Worm (Caenorhabditis elegans) whole organism, late embryonic: ENCODE data around the gene nprl-3.
A peak's percentile ranks its signal among the peaks of the same experiment; 100 is the strongest.

Experiments
- C08G9.2 ChIP-seq: sonication (generic microtip); optimal IDR thresholded peaks from 2 replicates; lab custom pipeline; 2016; ENCODE audit warnings: mild to moderate bottlenecking, missing genetic modification characterization, moderate library complexity, missing compliant biosample characterization
- C38D4.7 ChIP-seq: fragments of 200-800 bp; sonication (Bioruptor generic); optimal IDR thresholded peaks from 2 replicates; lab custom pipeline; 2018; ENCODE audit warnings: mild to moderate bottlenecking, missing genetic modification characterization, moderate library complexity, missing compliant biosample characterization
- K02D7.2 ChIP-seq: sonication (generic microtip); optimal IDR thresholded peaks from 2 replicates; lab custom pipeline; 2017; ENCODE audit warnings: mild to moderate bottlenecking, missing genetic modification characterization, missing compliant biosample characterization
- K09A11.1 ChIP-seq: sonication (generic microtip); optimal IDR thresholded peaks from 2 replicates; lab custom pipeline; 2017; ENCODE audit warnings: antibody characterized with exemption, mild to moderate bottlenecking, missing genetic modification characterization, missing compliant biosample characterization; ENCODE audit not compliant: insufficient read depth
- T23F11.4 ChIP-seq: fragments of 200-800 bp; sonication (Bioruptor generic); optimal IDR thresholded peaks from 2 replicates; lab custom pipeline; 2018; ENCODE audit warnings: mild to moderate bottlenecking, missing genetic modification characterization, missing compliant biosample characterization
- ceh-14 ChIP-seq: sonication (generic microtip); optimal IDR thresholded peaks from 2 replicates; lab custom pipeline; 2016; ENCODE audit warnings: missing genotype, missing genetic modification characterization, missing compliant biosample characterization
- ceh-24 ChIP-seq: sonication (generic microtip); optimal IDR thresholded peaks from 2 replicates; lab custom pipeline; 2016; ENCODE audit warnings: mild to moderate bottlenecking, missing genetic modification characterization, missing compliant biosample characterization
- ceh-30 ChIP-seq: fragments of 150-350 bp; optimal IDR thresholded peaks from 2 replicates; lab custom pipeline; 2014; ENCODE audit warnings: missing biosample characterization, missing genetic modification characterization
- ceh-31 ChIP-seq: sonication (generic microtip); optimal IDR thresholded peaks from 2 replicates; lab custom pipeline; 2016; ENCODE audit warnings: missing genetic modification characterization, missing compliant biosample characterization
- ceh-48 ChIP-seq: sonication (generic microtip); optimal IDR thresholded peaks from 2 replicates; lab custom pipeline; 2016; ENCODE audit warnings: missing genetic modification characterization, inconsistent platforms, missing compliant biosample characterization
- dve-1 ChIP-seq: sonication (generic microtip); optimal IDR thresholded peaks from 2 replicates; lab custom pipeline; 2017; ENCODE audit warnings: antibody characterized with exemption, mild to moderate bottlenecking, missing genetic modification characterization, missing compliant biosample characterization
- elt-2 ChIP-seq: sonication (generic microtip); optimal IDR thresholded peaks from 2 replicates; lab custom pipeline; 2016; ENCODE audit warnings: missing genetic modification reagents, missing genetic modification characterization, missing compliant biosample characterization
- eyg-1 ChIP-seq: sonication (generic microtip); optimal IDR thresholded peaks from 2 replicates; lab custom pipeline; 2016; ENCODE audit warnings: missing genotype, missing genetic modification characterization, missing compliant biosample characterization
- fax-1 ChIP-seq: sonication (generic microtip); optimal IDR thresholded peaks from 2 replicates; lab custom pipeline; 2016; ENCODE audit warnings: missing genotype, missing genetic modification characterization, missing compliant biosample characterization
- fkh-10 ChIP-seq: fragments of 150-350 bp; optimal IDR thresholded peaks from 2 replicates; lab custom pipeline; 2014; ENCODE audit warnings: missing biosample characterization, missing genetic modification reagents, missing genetic modification characterization
- hlh-30 ChIP-seq: sonication (generic microtip); optimal IDR thresholded peaks from 2 replicates; lab custom pipeline; 2017; ENCODE audit warnings: antibody characterized with exemption, missing genetic modification characterization, missing compliant biosample characterization; ENCODE audit not compliant: insufficient read depth
- hlh-6 ChIP-seq: sonication (generic microtip); optimal IDR thresholded peaks from 2 replicates; lab custom pipeline; 2016; ENCODE audit warnings: missing genotype, missing genetic modification characterization, missing compliant biosample characterization
- lim-6 ChIP-seq: sonication (generic microtip); optimal IDR thresholded peaks from 2 replicates; lab custom pipeline; 2016; ENCODE audit warnings: missing genetic modification characterization, missing compliant biosample characterization
- lin-11 ChIP-seq: fragments of 200-800 bp; sonication (Bioruptor generic); optimal IDR thresholded peaks from 2 replicates; lab custom pipeline; 2018; ENCODE audit warnings: mild to moderate bottlenecking, missing genetic modification characterization, missing compliant biosample characterization
- madf-2 ChIP-seq: sonication (generic microtip); optimal IDR thresholded peaks from 2 replicates; lab custom pipeline; 2017; ENCODE audit warnings: missing genetic modification characterization, missing compliant biosample characterization
- nfya-1 ChIP-seq: sonication (generic microtip); optimal IDR thresholded peaks from 2 replicates; lab custom pipeline; 2017; ENCODE audit warnings: missing genetic modification characterization, mild to moderate bottlenecking, missing compliant biosample characterization, antibody characterized with exemption, moderate library complexity
- nhr-232 ChIP-seq: sonication (generic microtip); optimal IDR thresholded peaks from 2 replicates; lab custom pipeline; 2016; ENCODE audit warnings: missing genetic modification characterization, missing compliant biosample characterization
- odd-2 ChIP-seq: sonication (generic microtip); optimal IDR thresholded peaks from 2 replicates; lab custom pipeline; 2017; ENCODE audit warnings: antibody characterized with exemption, mild to moderate bottlenecking, missing genetic modification characterization, missing compliant biosample characterization
- pax-1 ChIP-seq: fragments of 150-350 bp; optimal IDR thresholded peaks from 2 replicates; lab custom pipeline; 2014; ENCODE audit warnings: missing biosample characterization, missing genetic modification characterization
- pha-4 ChIP-seq: fragments of 150-350 bp; optimal IDR thresholded peaks from 2 replicates; lab custom pipeline; 2018; ENCODE audit warnings: missing biosample characterization, missing genetic modification reagents, missing genetic modification characterization
- pqm-1 ChIP-seq: sonication (generic microtip); optimal IDR thresholded peaks from 2 replicates; lab custom pipeline; 2016; ENCODE audit warnings: missing genetic modification characterization, missing compliant biosample characterization
- ref-2 ChIP-seq: sonication (generic microtip); optimal IDR thresholded peaks from 2 replicates; lab custom pipeline; 2016; ENCODE audit warnings: missing genetic modification characterization, missing compliant biosample characterization
- sdc-2 ChIP-seq: sonication (generic microtip); optimal IDR thresholded peaks from 2 replicates; lab custom pipeline; 2016; ENCODE audit warnings: missing genotype, missing genetic modification characterization, missing compliant biosample characterization
- sox-2 ChIP-seq: fragments of 200-800 bp; sonication (Bioruptor generic); IDR thresholded peaks from 2 replicates; pipeline ENCODE4 v1.3.6; 2022; ENCODE audit warnings: missing genetic modification reagents, missing genetic modification characterization, missing compliant biosample characterization
- sox-4 ChIP-seq: sonication (generic microtip); optimal IDR thresholded peaks from 2 replicates; lab custom pipeline; 2017; ENCODE audit warnings: mild to moderate bottlenecking, missing genetic modification characterization, inconsistent platforms, missing compliant biosample characterization
- tbx-2 ChIP-seq: sonication (generic microtip); optimal IDR thresholded peaks from 2 replicates; lab custom pipeline; 2016; ENCODE audit warnings: missing genetic modification characterization, missing compliant biosample characterization
- tbx-7 ChIP-seq: sonication (generic microtip); optimal IDR thresholded peaks from 2 replicates; lab custom pipeline; 2016; ENCODE audit warnings: missing genotype, missing genetic modification characterization, missing compliant biosample characterization
- ttx-3 ChIP-seq: sonication (generic microtip); optimal IDR thresholded peaks from 2 replicates; lab custom pipeline; 2016; ENCODE audit warnings: missing genetic modification reagents, missing genetic modification characterization, missing compliant biosample characterization
- unc-3 ChIP-seq, 2 experiments: fragments of 200-800 bp in 1 of 2; sonication (Bioruptor generic) in 1 of 2; sonication (generic microtip) in 1 of 2; conservative IDR thresholded peaks in 1 of 2; optimal IDR thresholded peaks in 1 of 2; 2 replicates each; pipeline versions ENCODE4 v1.3.6 to Lab custom; 2016 to 2022; ENCODE audit warnings: missing compliant biosample characterization in 2 of 2, missing genetic modification characterization in 2 of 2, missing genetic modification reagents in 1 of 2
- zip-5 ChIP-seq: sonication (generic microtip); optimal IDR thresholded peaks from 2 replicates; lab custom pipeline; 2016; ENCODE audit warnings: missing genetic modification characterization, missing compliant biosample characterization

The nprl-3 gene

ce11 chrIV:8333988-8334863 lies 36.9 kb downstream of the nprl-3 start, which contains the start of gene his-32 (continued):
- TF ChIP-seq elt-2 (tag; lab: Kevin White, UChicago) (peak; percentile 43), eyg-1 (tag; lab: Kevin White, UChicago) (no peak), sox-2 (GFP tag; lab: Robert Waterston, UW) (peak; percentile 83)

ce11 chrIV:8339636-8340035 lies 42.3 kb downstream of the nprl-3 start, which contains the start of gene lgc-6:
lgc-6 (plus strand) TSS chrIV:8339936.
- TF ChIP-seq pha-4 (no peak), ttx-3 (no peak), fax-1 (no peak), fkh-10 (no peak), C08G9.2 (tag; lab: Kevin White, UChicago) (no peak), tbx-7 (tag; lab: Kevin White, UChicago) (no peak), lin-11 (tag; lab: Kevin White, UChicago) (no peak), madf-2 (tag; lab: Kevin White, UChicago) (no peak), odd-2 (tag; lab: Kevin White, UChicago) (no peak), ceh-30 (tag; lab: Kevin White, UChicago) (no peak), T23F11.4 (no peak), zip-5 (tag; lab: Kevin White, UChicago) (no peak), K09A11.1 (tag; lab: Kevin White, UChicago) (no peak), nfya-1 (no peak), eyg-1 (tag; lab: Kevin White, UChicago) (no peak), ref-2 (tag; lab: Kevin White, UChicago) (no peak), C38D4.7 (no peak), ceh-24 (tag; lab: Kevin White, UChicago) (no peak)

ce11 chrIV:8342385-8342784 lies 45.1 kb downstream of the nprl-3 start, which contains the start of gene lgc-5:
lgc-5 (plus strand) TSS chrIV:8342685.
- TF ChIP-seq nhr-232 (tag; lab: Kevin White, UChicago) (no peak), hlh-6 (tag; lab: Kevin White, UChicago) (no peak)

DNA sequence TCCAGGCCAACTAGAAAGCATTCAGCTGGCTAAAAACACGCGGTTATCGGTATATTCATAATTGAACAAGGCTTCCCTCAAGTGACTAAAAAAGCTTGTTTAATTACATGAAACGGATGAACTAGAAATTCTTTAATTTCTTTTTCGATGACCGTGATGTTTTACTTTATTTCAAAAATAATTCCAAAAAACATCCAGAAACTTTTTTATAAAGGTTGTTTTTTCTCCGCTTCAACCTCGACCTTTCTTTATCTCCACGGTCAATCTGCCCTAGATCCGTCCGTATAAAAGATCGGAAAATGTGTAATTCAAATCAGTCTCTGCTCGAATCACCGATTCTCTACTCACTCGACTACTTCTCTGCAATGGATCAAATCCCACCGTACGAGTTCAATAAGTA lies 48.2 kb downstream of the nprl-3 start, which contains the start of gene F17E9.5:
TSS of gene F17E9.5 (plus strand) at position 301 of the 400 bp plus-strand sequence.
- TF ChIP-seq ceh-14 (tag; lab: Kevin White, UChicago), result no peak
- no peak for TF ChIP-seq unc-3 (GFP tag; conservative IDR thresholded peaks at IDR 0.05; lab: Robert Waterston, UW)
- no peak for TF ChIP-seq unc-3 (tag; optimal IDR thresholded peaks at IDR 0.05; lab: Kevin White, UChicago)
- no peak for TF ChIP-seq pqm-1 (tag; lab: Kevin White, UChicago)
- TF ChIP-seq pax-1 (tag; lab: Kevin White, UChicago), result no peak
- TF ChIP-seq tbx-2 (tag; lab: Kevin White, UChicago), result no peak
- TF ChIP-seq K09A11.1 (tag; lab: Kevin White, UChicago), result no peak
- TF ChIP-seq ceh-31 (tag; lab: Kevin White, UChicago), result no peak
- TF ChIP-seq ceh-30 (tag; lab: Kevin White, UChicago), result no peak
- TF ChIP-seq dve-1 (tag; lab: Kevin White, UChicago), result no peak
- TF ChIP-seq hlh-6 (tag; lab: Kevin White, UChicago), result no peak
- no peak for TF ChIP-seq ceh-48 (tag; lab: Kevin White, UChicago)
- no peak for TF ChIP-seq sox-4
- no peak for TF ChIP-seq sdc-2 (tag; lab: Kevin White, UChicago)
- no peak for TF ChIP-seq K02D7.2 (tag; lab: Kevin White, UChicago)
- no peak for TF ChIP-seq elt-2 (tag; lab: Kevin White, UChicago)
- no peak for TF ChIP-seq hlh-30 (tag; lab: Kevin White, UChicago)
- no peak for TF ChIP-seq C08G9.2 (tag; lab: Kevin White, UChicago)
- TF ChIP-seq lim-6 (tag; lab: Kevin White, UChicago), result no peak
- TF ChIP-seq, all 69 proteins: peak for 0
